Worm (Caenorhabditis elegans): Measurements from ENCODE around the gene art-1.

ce11 chrII:6923792-6924191 lies 48.2 kb downstream of the art-1 start:
- TF ChIP-seq nfyb-1 (GFP tag; IDR thresholded peaks at IDR 0.05) (no peak), T07F8.4 (tag; optimal IDR thresholded peaks at IDR 0.05) (no peak), chd-7 (tag; optimal IDR thresholded peaks at IDR 0.05) (no peak), K11D2.4 (GFP tag; IDR thresholded peaks at IDR 0.05) (no peak), ztf-22 (GFP tag; optimal IDR thresholded peaks at IDR 0.05) (no peak), ztf-25 (GFP tag; IDR thresholded peaks at IDR 0.05) (no peak), egl-18 (GFP tag; IDR thresholded peaks at IDR 0.05) (no peak), dox-1 (GFP tag; IDR thresholded peaks at IDR 0.05) (no peak), tbx-9 (tag; optimal IDR thresholded peaks at IDR 0.05; ENCODE audit: borderline replicate concordance) (no peak)

Data from whole organism, young adult.